Fruit fly (Drosophila melanogaster): ENCODE results near the gene Obp99b.
A peak's percentile ranks its signal among the peaks of the same experiment; 100 is the strongest.

The Obp99b gene

DNA sequence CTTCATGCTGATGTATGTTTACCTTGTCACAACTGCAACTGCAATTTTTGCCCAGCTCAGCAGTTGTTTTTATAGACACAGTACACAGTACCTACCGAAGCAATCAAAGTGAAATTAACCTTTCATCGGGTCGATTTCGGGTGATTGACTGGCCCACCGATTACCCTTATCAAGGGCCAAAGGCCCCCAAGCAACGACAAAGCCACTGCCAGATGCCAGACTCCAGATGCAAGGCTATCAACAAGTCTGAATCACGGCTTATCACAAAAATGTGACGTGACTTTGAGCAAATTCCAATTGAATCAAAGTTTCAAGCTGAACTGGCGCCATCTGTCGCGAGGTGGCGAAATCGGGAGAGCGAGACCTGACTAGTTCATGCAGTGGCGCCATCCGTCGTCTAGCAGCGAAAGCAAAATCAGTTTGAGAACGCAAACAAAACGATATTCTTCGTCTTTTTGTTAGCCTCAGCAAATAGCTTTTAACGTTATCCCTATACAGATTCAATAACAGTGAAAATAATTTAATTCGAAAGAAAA lies at the start of gene Obp99b:
Gene Obp99b, minus strand, starts transcription at position 115 of the 536 bp plus-strand sequence.
- peak; percentile 36 for TF ChIP-seq Sp1 (GFP tag; optimal IDR thresholded peaks at IDR 0.05)
- TF ChIP-seq GATAd (GFP tag; optimal IDR thresholded peaks at IDR 0.05) = peak; percentile 31
- TF ChIP-seq Dif (GFP tag; optimal IDR thresholded peaks at IDR 0.05; ENCODE audit: partially characterized antibody) = no peak
- TF ChIP-seq foxo (GFP tag; optimal IDR thresholded peaks at IDR 0.05) = peak in 1 of 2 experiments; percentile 49
- no peak for TF ChIP-seq pan (optimal IDR thresholded peaks at IDR 0.05)
- TF ChIP-seq Hnf4 (GFP tag; optimal IDR thresholded peaks at IDR 0.05) = peak; percentile 24
- no peak for TF ChIP-seq ey (GFP tag; optimal IDR thresholded peaks at IDR 0.05)
- peak; percentile 16 for TF ChIP-seq fru (GFP tag; optimal IDR thresholded peaks at IDR 0.05)
- peak; percentile 37 for TF ChIP-seq CG9705 (GFP tag; optimal IDR thresholded peaks at IDR 0.05)
- TF ChIP-seq sage (GFP tag; optimal IDR thresholded peaks at IDR 0.05) = no peak
- TF ChIP-seq HLH106 (tag; optimal IDR thresholded peaks at IDR 0.05) = peak; percentile 4
- peak; percentile 49 for TF ChIP-seq br (GFP tag; optimal IDR thresholded peaks at IDR 0.05)
- TF ChIP-seq tai (GFP tag; optimal IDR thresholded peaks at IDR 0.05) = no peak
- no peak for TF ChIP-seq Jra (GFP tag; optimal IDR thresholded peaks at IDR 0.05)
- TF ChIP-seq Rel (GFP tag; optimal IDR thresholded peaks at IDR 0.05) = no peak
- no peak for TF ChIP-seq Rel (tag; optimal IDR thresholded peaks at IDR 0.05)
- no peak for TF ChIP-seq Hr83 (GFP tag; optimal IDR thresholded peaks at IDR 0.05; ENCODE audit: poor library complexity, severe bottlenecking)
- no peak for TF ChIP-seq Myc (optimal IDR thresholded peaks at IDR 0.05)
- TF ChIP-seq h (GFP tag; optimal IDR thresholded peaks at IDR 0.05) = peak; percentile 28
- no peak for TF ChIP-seq CG32264 (GFP tag; optimal IDR thresholded peaks at IDR 0.05)
- TF ChIP-seq rgr (GFP tag; optimal IDR thresholded peaks at IDR 0.05) = peak; percentile 38
- TF ChIP-seq jim (GFP tag; optimal IDR thresholded peaks at IDR 0.05) = no peak
- peak; percentile 35 for TF ChIP-seq OdsH (GFP tag; optimal IDR thresholded peaks at IDR 0.05)

DNA sequence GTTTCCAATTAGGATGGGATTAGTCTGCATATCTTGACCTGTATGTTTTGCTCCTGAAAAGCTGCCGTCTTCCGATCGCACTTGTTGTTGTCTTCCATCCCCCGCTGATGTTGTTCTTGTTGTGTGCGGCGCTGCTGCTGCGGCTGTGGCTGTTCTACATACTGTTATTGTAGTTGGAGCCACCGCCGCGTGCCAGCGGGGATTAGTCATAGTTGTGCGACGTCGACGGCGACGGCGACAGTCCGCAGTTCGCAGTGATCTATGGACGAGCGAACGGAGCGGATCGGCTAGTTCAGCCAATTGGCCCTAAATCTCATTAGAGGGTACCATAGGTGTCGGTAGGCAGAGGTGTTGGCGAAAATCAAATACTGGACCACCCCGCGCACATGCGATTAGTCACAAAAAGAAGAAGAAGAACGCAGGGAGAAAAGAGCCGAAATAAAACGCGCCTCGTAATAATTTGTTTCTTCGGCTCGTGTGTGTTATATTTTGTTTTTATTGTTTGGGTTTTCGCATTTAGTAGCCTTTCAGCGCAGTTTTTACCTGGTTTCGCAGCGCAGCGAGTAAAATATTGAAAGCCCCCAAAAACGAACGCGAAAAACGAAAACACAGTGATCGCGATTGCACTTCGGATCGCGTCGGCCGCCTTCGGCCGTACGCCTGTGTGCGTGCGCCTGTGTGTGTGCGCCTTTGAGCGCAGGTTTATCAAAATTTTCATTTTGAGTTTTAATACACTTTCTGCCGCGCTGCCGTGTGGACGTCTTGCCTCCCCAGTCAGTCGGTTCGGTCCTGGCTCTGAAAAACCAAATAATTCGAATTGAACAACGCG lies 48.8 kb upstream of the Obp99b start, which contains the start of gene kay:
Gene kay, plus strand, starts transcription at position 729 of the 829 bp plus-strand sequence.
- TF ChIP-seq br (GFP tag; optimal IDR thresholded peaks at IDR 0.05) (peak; percentile 16), Sp1 (GFP tag; optimal IDR thresholded peaks at IDR 0.05) (peak; percentile 38), pan (optimal IDR thresholded peaks at IDR 0.05) (peak; percentile 63), lola (GFP tag; optimal IDR thresholded peaks at IDR 0.05) (no peak), CrebA (GFP tag; optimal IDR thresholded peaks at IDR 0.05; ENCODE audit: borderline replicate concordance) (peak; percentile 58), sage (GFP tag; optimal IDR thresholded peaks at IDR 0.05) (no peak), Jra (GFP tag; optimal IDR thresholded peaks at IDR 0.05) (peak; percentile 15), Dif (GFP tag; optimal IDR thresholded peaks at IDR 0.05; ENCODE audit: partially characterized antibody) (peak; percentile 31), Mio (GFP tag; optimal IDR thresholded peaks at IDR 0.05) (no peak), Myc (optimal IDR thresholded peaks at IDR 0.05) (no peak), dmrt93B (GFP tag; optimal IDR thresholded peaks at IDR 0.05) (no peak), Vsx2 (GFP tag; optimal IDR thresholded peaks at IDR 0.05; ENCODE audit: partially characterized antibody) (peak; percentile 6), GATAd (GFP tag; optimal IDR thresholded peaks at IDR 0.05) (no peak), sv (GFP tag; optimal IDR thresholded peaks at IDR 0.05) (no peak), ey (GFP tag; optimal IDR thresholded peaks at IDR 0.05) (no peak), psq (GFP tag; optimal IDR thresholded peaks at IDR 0.05) (peak; percentile 29), Hnf4 (GFP tag; optimal IDR thresholded peaks at IDR 0.05) (no peak), CG9705 (GFP tag; optimal IDR thresholded peaks at IDR 0.05) (no peak), Rel (GFP tag; optimal IDR thresholded peaks at IDR 0.05) (no peak), Rel (tag; optimal IDR thresholded peaks at IDR 0.05) (peak; percentile 84), h (GFP tag; optimal IDR thresholded peaks at IDR 0.05) (peak; percentile 32)

DNA sequence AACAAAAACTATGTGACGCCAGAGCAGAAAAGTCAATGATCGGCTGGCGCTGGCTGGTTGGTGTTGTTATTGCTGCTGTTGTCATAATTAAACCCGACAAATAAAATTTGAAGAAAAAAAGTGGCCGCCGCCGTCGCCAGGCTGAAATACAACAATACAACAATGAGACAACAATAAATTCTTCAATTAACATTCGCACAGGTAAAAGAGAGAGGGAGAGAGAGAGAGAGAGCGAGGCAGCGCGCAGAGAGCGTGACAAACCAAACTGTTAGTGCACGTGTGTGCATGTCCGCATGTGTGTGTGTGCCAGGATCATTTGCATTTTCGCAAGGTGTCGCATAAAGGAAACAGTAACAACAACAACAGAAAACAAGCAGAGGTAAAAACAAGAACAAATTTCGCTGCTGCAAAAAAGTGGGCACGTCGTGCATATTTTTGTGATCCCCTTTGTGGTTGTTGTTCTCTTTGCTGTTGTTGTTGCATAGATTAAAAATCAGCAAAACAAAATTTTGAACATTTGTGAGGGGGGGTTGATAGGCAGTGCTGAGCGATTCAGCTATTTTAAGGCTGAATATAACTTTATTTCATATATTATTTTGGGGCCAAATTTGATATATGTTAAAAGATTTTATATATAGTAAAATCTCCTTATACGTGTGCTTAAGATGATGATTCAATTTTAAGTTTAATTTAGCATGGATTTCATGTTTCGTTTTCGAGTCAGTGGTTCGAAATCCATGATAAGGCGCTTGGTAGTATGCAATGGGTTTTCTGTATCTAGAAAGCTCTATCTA lies 47.8 kb upstream of the Obp99b start:
- no peak for TF ChIP-seq jim (GFP tag; optimal IDR thresholded peaks at IDR 0.05)
- no peak for TF ChIP-seq Hnf4 (GFP tag; optimal IDR thresholded peaks at IDR 0.05)
- peak in 1 of 2 experiments; percentile 19 for TF ChIP-seq dl (GFP tag; optimal IDR thresholded peaks at IDR 0.05; ENCODE audit: insufficient read depth in 1 of 2, partially characterized antibody in 2 of 2)
- no peak for TF ChIP-seq foxo (GFP tag; optimal IDR thresholded peaks at IDR 0.05)
- TF ChIP-seq woc (GFP tag; optimal IDR thresholded peaks at IDR 0.05) = peak; percentile 3
- TF ChIP-seq N (GFP tag; optimal IDR thresholded peaks at IDR 0.05) = no peak
- TF ChIP-seq CG32264 (GFP tag; optimal IDR thresholded peaks at IDR 0.05) = no peak
- TF ChIP-seq dmrt93B (GFP tag; optimal IDR thresholded peaks at IDR 0.05) = no peak
- no peak for TF ChIP-seq br (GFP tag; optimal IDR thresholded peaks at IDR 0.05)
- TF ChIP-seq tai (GFP tag; optimal IDR thresholded peaks at IDR 0.05) = no peak
- TF ChIP-seq Jra (GFP tag; optimal IDR thresholded peaks at IDR 0.05) = no peak
- TF ChIP-seq brk (GFP tag; optimal IDR thresholded peaks at IDR 0.05) = no peak
- TF ChIP-seq HLH106 (tag; optimal IDR thresholded peaks at IDR 0.05) = no peak
- no peak for TF ChIP-seq CrebA (GFP tag; optimal IDR thresholded peaks at IDR 0.05; ENCODE audit: borderline replicate concordance)
- TF ChIP-seq Dfd (GFP tag; optimal IDR thresholded peaks at IDR 0.05) = no peak
- TF ChIP-seq ey (GFP tag; optimal IDR thresholded peaks at IDR 0.05) = no peak
- no peak for TF ChIP-seq fru (GFP tag; optimal IDR thresholded peaks at IDR 0.05)
- TF ChIP-seq Sp1 (GFP tag; optimal IDR thresholded peaks at IDR 0.05) = no peak
- no peak for TF ChIP-seq sage (GFP tag; optimal IDR thresholded peaks at IDR 0.05)
- no peak for TF ChIP-seq Rel (GFP tag; optimal IDR thresholded peaks at IDR 0.05)
- peak; percentile 28 for TF ChIP-seq Rel (tag; optimal IDR thresholded peaks at IDR 0.05)
- no peak for TF ChIP-seq h (GFP tag; optimal IDR thresholded peaks at IDR 0.05)
- TF ChIP-seq Myc (optimal IDR thresholded peaks at IDR 0.05) = peak; percentile 36
- peak; percentile 45 for TF ChIP-seq Dif (GFP tag; optimal IDR thresholded peaks at IDR 0.05; ENCODE audit: partially characterized antibody)
- no peak for TF ChIP-seq dsf (GFP tag; optimal IDR thresholded peaks at IDR 0.05; ENCODE audit: borderline replicate concordance)
- TF ChIP-seq Abd-B (GFP tag; optimal IDR thresholded peaks at IDR 0.05) = no peak
- TF ChIP-seq Mio (GFP tag; optimal IDR thresholded peaks at IDR 0.05) = no peak
- peak; percentile 8 for TF ChIP-seq Vsx2 (GFP tag; optimal IDR thresholded peaks at IDR 0.05; ENCODE audit: partially characterized antibody)

Data from whole organism, wandering third instar larva.